Worm (Caenorhabditis elegans): ENCODE measurements around the gene AH6.17.

DNA sequence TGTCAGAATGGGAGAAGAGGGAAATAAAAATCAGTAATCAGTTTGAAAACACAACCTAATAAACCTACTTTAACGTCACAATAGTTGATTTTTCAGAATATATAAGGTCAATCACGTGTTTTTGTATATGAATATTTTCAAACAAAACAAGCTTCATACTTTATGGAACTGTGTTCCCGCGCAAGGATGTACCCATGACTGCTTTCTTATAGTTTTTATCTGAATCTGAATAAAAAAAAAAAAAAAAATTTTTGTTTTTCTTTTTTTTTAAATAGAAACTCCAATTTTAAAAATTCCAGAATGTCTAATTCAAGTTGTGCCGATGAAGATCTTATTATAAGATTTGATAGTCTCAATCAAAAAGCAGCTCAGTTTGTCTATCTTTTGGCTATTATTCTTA lies 5.5 kb downstream of the AH6.17 start, which contains the start of gene sra-2:
- no peak for TF ChIP-seq egl-18 (GFP tag; IDR thresholded peaks at IDR 0.05)
- TF ChIP-seq rec-8 (tag; optimal IDR thresholded peaks at IDR 0.05): no peak
- TF ChIP-seq Y53F4B.3 (GFP tag; IDR thresholded peaks at IDR 0.05): no peak
- TF ChIP-seq tbx-9 (tag; optimal IDR thresholded peaks at IDR 0.05; ENCODE audit: borderline replicate concordance): no peak
- no peak for TF ChIP-seq mcd-1 (GFP tag; IDR thresholded peaks at IDR 0.05)
- no peak for TF ChIP-seq unc-130 (GFP tag; optimal IDR thresholded peaks at IDR 0.05)
- TF ChIP-seq Y67H2A.10 (GFP tag; conservative IDR thresholded peaks at IDR 0.05): no peak
- no peak for TF ChIP-seq unc-62 (GFP tag; optimal IDR thresholded peaks at IDR 0.05)
- TF ChIP-seq Y95B8A.8 (GFP tag; IDR thresholded peaks at IDR 0.05): no peak
- no peak for TF ChIP-seq somi-1 (GFP tag; optimal IDR thresholded peaks at IDR 0.05)
- TF ChIP-seq Y56A3A.18 (GFP tag; IDR thresholded peaks at IDR 0.05): no peak
- TF ChIP-seq ama-1 (optimal IDR thresholded peaks at IDR 0.05): no peak
- no peak for TF ChIP-seq ama-1 (GFP tag; optimal IDR thresholded peaks at IDR 0.05)
- no peak for TF ChIP-seq F33H1.4 (GFP tag; IDR thresholded peaks at IDR 0.05)

Measured in whole organism, young adult.